Worm (Caenorhabditis elegans) whole organism, early embryonic: ENCODE results near the gene cnc-7.

Experiments used
- ama-1 ChIP-seq: fragments of 150-350 bp; optimal IDR thresholded peaks from 2 replicates; lab custom pipeline; 2014
- ets-7 ChIP-seq: sonication (generic microtip); optimal IDR thresholded peaks from 2 replicates; lab custom pipeline; 2016; ENCODE audit warnings: missing genotype, missing genetic modification characterization, missing compliant biosample characterization
- flt-1 ChIP-seq: fragments of 200-800 bp; sonication (Bioruptor generic); IDR thresholded peaks from 2 replicates; pipeline ENCODE4 v1.3.6; 2022; ENCODE audit warnings: missing genetic modification characterization, missing compliant biosample characterization
- hmbx-1 ChIP-seq: sonication (generic microtip); optimal IDR thresholded peaks from 2 replicates; lab custom pipeline; 2016; ENCODE audit warnings: mild to moderate bottlenecking, missing genetic modification characterization, missing compliant biosample characterization
- hnd-1 ChIP-seq: sonication (generic microtip); optimal IDR thresholded peaks from 2 replicates; lab custom pipeline; 2016; ENCODE audit warnings: missing genetic modification characterization, missing compliant biosample characterization
- pes-1 ChIP-seq: fragments of 200-800 bp; sonication (Bioruptor generic); IDR thresholded peaks from 2 replicates; pipeline ENCODE4 v1.3.6; 2022; ENCODE audit warnings: missing genetic modification reagents, missing genetic modification characterization, missing compliant biosample characterization
- scrt-1 ChIP-seq: fragments of 200-800 bp; sonication (Bioruptor generic); IDR thresholded peaks from 2 replicates; pipeline ENCODE4 v1.3.6; 2022; ENCODE audit warnings: missing genetic modification characterization, missing compliant biosample characterization
- tra-4 ChIP-seq: sonication (generic microtip); optimal IDR thresholded peaks from 2 replicates; lab custom pipeline; 2017; ENCODE audit warnings: missing genetic modification characterization, missing compliant biosample characterization

DNA sequence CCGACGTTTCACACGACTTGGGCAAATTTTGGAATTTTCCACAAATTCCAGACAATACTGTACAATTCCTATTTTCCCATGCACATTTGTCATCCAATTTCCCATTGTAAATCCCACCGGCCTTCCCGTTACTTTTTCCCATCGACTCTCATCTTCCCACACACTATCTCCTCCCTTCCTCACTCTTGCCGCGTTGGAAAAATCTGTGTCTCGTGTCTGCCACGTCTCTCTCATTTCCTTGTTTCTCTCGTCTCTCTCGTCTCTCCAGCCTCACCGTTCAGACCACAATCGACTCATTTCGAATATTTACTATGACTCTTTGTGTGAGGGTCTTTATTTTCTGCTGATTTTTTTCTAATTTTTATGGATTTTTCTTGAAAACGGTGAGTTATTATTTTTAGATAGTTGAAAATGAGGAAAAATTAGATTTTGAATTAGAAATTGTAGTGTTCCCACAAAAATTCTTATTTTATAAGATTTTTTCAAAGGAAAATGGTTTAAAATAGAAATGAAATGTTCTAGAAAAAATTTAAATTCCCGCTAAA, 10.7 kb upstream of the cnc-7 start, which contains the start of gene K02E2.11:
- no peak for TF ChIP-seq ama-1
- TF ChIP-seq flt-1 (GFP tag; lab: Robert Waterston, UW) = no peak
- TF ChIP-seq hnd-1 = no peak
- no peak for TF ChIP-seq ets-7
- TF ChIP-seq scrt-1 (GFP tag; lab: Robert Waterston, UW) = no peak
- no peak for TF ChIP-seq pes-1 (GFP tag; lab: Robert Waterston, UW)
- no peak for TF ChIP-seq tra-4
- no peak for TF ChIP-seq hmbx-1 (tag; lab: Kevin White, UChicago)
